Fruit fly (Drosophila melanogaster) whole organism: Measurements from ENCODE around the gene CG7029.

Experiments used
- EcR ChIP-seq, 2 experiments: fragments of >200 bp; optimal IDR thresholded peaks; 2 replicates each; lab custom pipeline; 2017; ENCODE audit warnings: missing biosample characterization in 2 of 2, missing genetic modification characterization in 2 of 2, missing genetic modification reagents in 2 of 2
- usp ChIP-seq: fragments of >200 bp; optimal IDR thresholded peaks from 2 replicates; lab custom pipeline; 2017; ENCODE audit warnings: missing biosample characterization, missing genetic modification characterization, mixed read lengths

DNA sequence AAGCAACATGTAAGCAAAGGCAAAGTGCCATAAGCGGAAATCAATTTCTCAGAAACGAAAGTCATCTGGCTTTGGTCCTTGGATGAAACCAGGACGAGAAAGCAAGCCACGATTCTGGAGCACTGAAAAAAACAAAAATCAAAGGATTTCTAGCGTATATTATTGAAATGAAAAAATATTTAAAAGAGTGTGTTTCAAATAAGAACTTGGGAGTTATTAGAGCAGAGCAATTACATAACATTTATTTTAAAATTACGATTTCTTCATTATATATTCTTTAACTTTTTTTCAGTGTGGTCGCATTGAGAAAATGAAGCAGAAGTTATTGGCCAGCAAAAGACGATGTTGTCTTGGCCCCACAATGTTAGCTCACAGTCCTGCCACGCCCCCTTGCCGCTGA is 72.0 kb downstream of the CG7029 start:
- TF ChIP-seq usp (GFP tag; lab: Kevin White, UChicago) (no peak), EcR (GFP tag; optimal IDR thresholded peaks at IDR 0.05; lab: Kevin White, UChicago) (no peak)
